Worm (Caenorhabditis elegans) whole organism, L2 larva: Measurements from ENCODE around the gene F32A5.4.
A peak's percentile ranks its signal among the peaks of the same experiment; 100 is the strongest.

Source experiments
- C34F6.9 ChIP-seq: fragments of 150-350 bp; optimal IDR thresholded peaks from 2 replicates; lab custom pipeline; 2014; ENCODE audit warnings: missing biosample characterization, missing genetic modification characterization
- F13H6.1 ChIP-seq: sonication (generic microtip); optimal IDR thresholded peaks from 2 replicates; lab custom pipeline; 2016; ENCODE audit warnings: missing genetic modification characterization, missing compliant biosample characterization
- Y55F3AM.14 ChIP-seq: fragments of 200-800 bp; sonication (Bioruptor generic); optimal IDR thresholded peaks from 2 replicates; lab custom pipeline; 2018; ENCODE audit warnings: mild to moderate bottlenecking, missing genetic modification characterization, missing compliant biosample characterization
- ZK546.5 ChIP-seq: sonication (generic microtip); optimal IDR thresholded peaks from 2 replicates; lab custom pipeline; 2017; ENCODE audit warnings: missing biosample characterization, missing genetic modification characterization
- blmp-1 ChIP-seq: sonication (generic microtip); optimal IDR thresholded peaks from 2 replicates; lab custom pipeline; 2017; ENCODE audit warnings: missing genetic modification characterization, mild to moderate bottlenecking, missing compliant biosample characterization, antibody characterized with exemption, moderate library complexity; ENCODE audit not compliant: insufficient read depth
- crh-2 ChIP-seq: sonication (generic microtip); optimal IDR thresholded peaks from 2 replicates; lab custom pipeline; 2017; ENCODE audit warnings: missing biosample characterization, missing genetic modification characterization
- dmd-4 ChIP-seq: sonication (generic microtip); optimal IDR thresholded peaks from 2 replicates; lab custom pipeline; 2017; ENCODE audit warnings: missing biosample characterization, missing genetic modification characterization
- egl-27 ChIP-seq: sonication (generic microtip); optimal IDR thresholded peaks from 3 replicates; lab custom pipeline; 2017; ENCODE audit warnings: missing biosample characterization, missing genetic modification reagents, missing genetic modification characterization
- elt-3 ChIP-seq: sonication (generic microtip); optimal IDR thresholded peaks from 2 replicates; lab custom pipeline; 2017; ENCODE audit warnings: missing biosample characterization, missing genetic modification characterization
- fos-1 ChIP-seq: fragments of 150-350 bp; optimal IDR thresholded peaks from 2 replicates; lab custom pipeline; 2014; ENCODE audit warnings: missing biosample characterization, missing genetic modification characterization
- gmeb-1 ChIP-seq: fragments of 150-350 bp; optimal IDR thresholded peaks from 2 replicates; lab custom pipeline; 2014; ENCODE audit warnings: missing biosample characterization, missing genetic modification characterization
- lin-11 ChIP-seq: fragments of 150-350 bp; sonication (generic microtip); optimal IDR thresholded peaks from 2 replicates; lab custom pipeline; 2014; ENCODE audit warnings: missing biosample characterization, missing genetic modification characterization, inconsistent platforms, mixed read lengths
- lin-13 ChIP-seq: fragments of 150-350 bp; optimal IDR thresholded peaks from 2 replicates; lab custom pipeline; 2014; ENCODE audit warnings: missing biosample characterization, missing genetic modification reagents, missing genetic modification characterization
- lin-39 ChIP-seq: fragments of 150-350 bp; optimal IDR thresholded peaks from 2 replicates; lab custom pipeline; 2014; ENCODE audit warnings: missing biosample characterization, missing genetic modification reagents, missing genetic modification characterization
- lsy-2 ChIP-seq, 2 experiments: fragments of 150-350 bp in 1 of 2; sonication (generic microtip) in 1 of 2; optimal IDR thresholded peaks; 2 replicates each; lab custom pipeline; 2014 to 2017; ENCODE audit warnings: missing biosample characterization in 2 of 2, missing genetic modification characterization in 2 of 2
- mab-5 ChIP-seq: fragments of 150-350 bp; optimal IDR thresholded peaks from 2 replicates; lab custom pipeline; 2014; ENCODE audit warnings: missing biosample characterization, missing genetic modification characterization
- mbf-1 ChIP-seq: sonication (generic microtip); optimal IDR thresholded peaks from 2 replicates; lab custom pipeline; 2017; ENCODE audit warnings: missing biosample characterization, missing genetic modification characterization
- mdl-1 ChIP-seq, 2 experiments: fragments of 150-350 bp in 1 of 2; sonication (generic microtip) in 1 of 2; optimal IDR thresholded peaks; 2 replicates each; lab custom pipeline; 2017; ENCODE audit warnings: missing biosample characterization in 2 of 2, missing genetic modification characterization in 2 of 2
- nhr-10 ChIP-seq: sonication (generic microtip); optimal IDR thresholded peaks from 2 replicates; lab custom pipeline; 2017; ENCODE audit warnings: missing biosample characterization, missing genetic modification characterization
- nhr-11 ChIP-seq: fragments of 150-350 bp; optimal IDR thresholded peaks from 2 replicates; lab custom pipeline; 2014; ENCODE audit warnings: missing biosample characterization, missing genetic modification characterization
- nhr-12 ChIP-seq: fragments of 150-350 bp; optimal IDR thresholded peaks from 2 replicates; lab custom pipeline; 2014; ENCODE audit warnings: missing biosample characterization, missing genetic modification characterization
- nhr-129 ChIP-seq: fragments of 150-350 bp; optimal IDR thresholded peaks from 2 replicates; lab custom pipeline; 2014; ENCODE audit warnings: missing biosample characterization, missing genetic modification characterization
- nhr-21 ChIP-seq: fragments of 150-350 bp; optimal IDR thresholded peaks from 2 replicates; lab custom pipeline; 2014; ENCODE audit warnings: missing biosample characterization, missing genetic modification characterization
- nhr-23 ChIP-seq: fragments of 150-350 bp; optimal IDR thresholded peaks from 2 replicates; lab custom pipeline; 2014; ENCODE audit warnings: missing biosample characterization, missing genetic modification reagents, missing genetic modification characterization
- nhr-237 ChIP-seq: fragments of 150-350 bp; optimal IDR thresholded peaks from 2 replicates; lab custom pipeline; 2014; ENCODE audit warnings: missing biosample characterization, missing genetic modification characterization
- nhr-25 ChIP-seq: fragments of 150-350 bp; sonication (generic microtip); optimal IDR thresholded peaks from 3 replicates; lab custom pipeline; 2014; ENCODE audit warnings: missing biosample characterization, missing genetic modification characterization
- nhr-6 ChIP-seq: fragments of 150-350 bp; optimal IDR thresholded peaks from 2 replicates; lab custom pipeline; 2014; ENCODE audit warnings: missing biosample characterization, missing genetic modification characterization
- nhr-77 ChIP-seq: fragments of 150-350 bp; optimal IDR thresholded peaks from 2 replicates; lab custom pipeline; 2014; ENCODE audit warnings: missing biosample characterization, missing genetic modification characterization
- sem-4 ChIP-seq: fragments of 150-350 bp; optimal IDR thresholded peaks from 2 replicates; lab custom pipeline; 2014; ENCODE audit warnings: missing biosample characterization, missing genetic modification reagents, missing genetic modification characterization
- sma-3 ChIP-seq: sonication (generic microtip); optimal IDR thresholded peaks from 2 replicates; lab custom pipeline; 2016; ENCODE audit warnings: missing genetic modification reagents, missing genetic modification characterization, missing compliant biosample characterization
- sma-9 ChIP-seq, 2 experiments: fragments of 150-350 bp in 1 of 2; sonication (generic microtip) in 1 of 2; optimal IDR thresholded peaks; 2 replicates each; lab custom pipeline; 2014 to 2016; ENCODE audit warnings: missing genetic modification characterization in 2 of 2, mild to moderate bottlenecking in 1 of 2, missing biosample characterization in 1 of 2, missing compliant biosample characterization in 1 of 2, missing genetic modification reagents in 1 of 2, moderate library complexity in 1 of 2
- snpc-4 ChIP-seq: fragments of 150-350 bp; optimal IDR thresholded peaks from 2 replicates; lab custom pipeline; 2014; ENCODE audit warnings: missing biosample characterization, missing genetic modification characterization
- unc-39 ChIP-seq: fragments of 150-350 bp; optimal IDR thresholded peaks from 2 replicates; lab custom pipeline; 2014; ENCODE audit warnings: missing biosample characterization, missing genetic modification characterization
- unc-55 ChIP-seq: fragments of 150-350 bp; sonication (generic microtip); optimal IDR thresholded peaks from 3 replicates; lab custom pipeline; 2014; ENCODE audit warnings: missing biosample characterization, missing genetic modification reagents, missing genetic modification characterization
- unc-62 ChIP-seq: fragments of 150-350 bp; optimal IDR thresholded peaks from 2 replicates; lab custom pipeline; 2014; ENCODE audit warnings: missing biosample characterization, missing genetic modification reagents, missing genetic modification characterization
- ztf-1 ChIP-seq: fragments of 200-800 bp; sonication (Bioruptor generic); conservative IDR thresholded peaks from 2 replicates; pipeline ENCODE4 v1.3.6; 2022; ENCODE audit warnings: missing genetic modification characterization, missing compliant biosample characterization
- ztf-4 ChIP-seq: fragments of 150-350 bp; optimal IDR thresholded peaks from 2 replicates; lab custom pipeline; 2014; ENCODE audit warnings: missing biosample characterization, missing genetic modification characterization

The F32A5.4 gene

DNA sequence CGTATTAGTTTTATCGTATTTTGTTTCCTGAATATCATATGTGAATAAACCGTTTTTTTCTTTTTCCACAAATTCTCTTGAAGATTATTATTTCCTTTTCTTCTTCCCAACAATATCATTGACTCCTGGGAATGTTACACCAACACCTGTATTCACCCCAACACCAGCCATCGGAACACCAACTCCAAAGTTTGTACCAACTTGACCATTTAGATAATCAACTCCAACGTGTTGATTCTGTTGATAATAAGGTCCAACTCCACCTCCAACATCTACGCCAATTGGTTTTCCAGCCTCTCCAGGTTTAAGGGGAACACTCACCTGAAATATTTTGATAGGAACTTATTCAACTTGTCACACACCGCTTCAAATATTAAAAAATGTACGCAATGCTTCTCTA, 31.5 kb upstream of the F32A5.4 start:
- no peak for TF ChIP-seq mbf-1
- no peak for TF ChIP-seq nhr-6
- TF ChIP-seq nhr-129 (tag; lab: Kevin White, UChicago): no peak
- TF ChIP-seq gmeb-1: no peak
- peak; percentile 32 for TF ChIP-seq crh-2 (tag; lab: Kevin White, UChicago)
- TF ChIP-seq nhr-11 (tag; lab: Kevin White, UChicago): no peak
- TF ChIP-seq elt-3 (tag; lab: Kevin White, UChicago): no peak
- no peak for TF ChIP-seq unc-62 (GFP tag; lab: Kevin White, UChicago)
- no peak for TF ChIP-seq nhr-25 (tag; lab: Kevin White, UChicago)

- no peak for TF ChIP-seq ztf-1
- TF ChIP-seq nhr-6: no peak
- no peak for TF ChIP-seq lsy-2 (tag; optimal IDR thresholded peaks at IDR 0.05; lab: Kevin White, UChicago)
- no peak for TF ChIP-seq mab-5
- no peak for TF ChIP-seq lin-39
- TF ChIP-seq mdl-1 (tag; optimal IDR thresholded peaks at IDR 0.05; lab: Kevin White, UChicago): no peak
- TF ChIP-seq sem-4 (tag; lab: Kevin White, UChicago): no peak
- TF ChIP-seq nhr-11 (tag; lab: Kevin White, UChicago): no peak
- no peak for TF ChIP-seq sma-9 (GFP tag; optimal IDR thresholded peaks at IDR 0.05; lab: Kevin White, UChicago)
- no peak for TF ChIP-seq sma-9 (tag; optimal IDR thresholded peaks at IDR 0.05; lab: Kevin White, UChicago)
- TF ChIP-seq nhr-237: no peak
- TF ChIP-seq ztf-4 (tag; lab: Kevin White, UChicago): no peak
- no peak for TF ChIP-seq nhr-21
- TF ChIP-seq F13H6.1 (tag; lab: Kevin White, UChicago): no peak
- TF ChIP-seq egl-27 (tag; lab: Kevin White, UChicago): no peak
- TF ChIP-seq unc-39 (tag; lab: Kevin White, UChicago): no peak
- no peak for TF ChIP-seq nhr-10 (tag; lab: Kevin White, UChicago)
- TF ChIP-seq nhr-23 (tag; lab: Kevin White, UChicago): no peak
- TF ChIP-seq, all 48 proteins: peak for 0
Measured at ce11 chrII:7199308-7199707, 29.6 kb upstream of the F32A5.4 start, which contains the start of gene E04F6.6. Gene E04F6.6 (minus strand): TSS chrII:7199565.

ce11 chrII:7200051-7200599, 28.8 kb upstream of the F32A5.4 start, which contains the start of gene pcrg-1:
Gene pcrg-1 (plus strand): TSS chrII:7200549.
- no peak for TF ChIP-seq nhr-25 (tag; lab: Kevin White, UChicago)
- TF ChIP-seq gmeb-1: peak; percentile 72
- TF ChIP-seq snpc-4: peak; percentile 99
- TF ChIP-seq nhr-10 (tag; lab: Kevin White, UChicago): no peak
- no peak for TF ChIP-seq mbf-1
- TF ChIP-seq C34F6.9 (tag; lab: Kevin White, UChicago): peak; percentile 64
- TF ChIP-seq unc-55: peak; percentile 61
- peak; percentile 76 for TF ChIP-seq nhr-129 (tag; lab: Kevin White, UChicago)
- TF ChIP-seq nhr-12 (tag; lab: Kevin White, UChicago): no peak
- peak; percentile 8 for TF ChIP-seq nhr-77
- peak; percentile 9 for TF ChIP-seq blmp-1 (tag; lab: Kevin White, UChicago)
- peak; percentile 74 for TF ChIP-seq F13H6.1 (tag; lab: Kevin White, UChicago)
- TF ChIP-seq mab-5: peak; percentile 9
- TF ChIP-seq fos-1 (tag; lab: Kevin White, UChicago): peak; percentile 15
- TF ChIP-seq crh-2 (tag; lab: Kevin White, UChicago): peak; percentile 44
- peak in 1 of 2 experiments; percentile 8 for TF ChIP-seq mdl-1 (tag; optimal IDR thresholded peaks at IDR 0.05; lab: Kevin White, UChicago)
- TF ChIP-seq egl-27 (tag; lab: Kevin White, UChicago): peak; percentile 60
- no peak for TF ChIP-seq dmd-4
- TF ChIP-seq ZK546.5 (tag; lab: Kevin White, UChicago): no peak
- TF ChIP-seq nhr-21: peak; percentile 78
- peak; percentile 55 to 79 for TF ChIP-seq lsy-2 (tag; optimal IDR thresholded peaks at IDR 0.05; lab: Kevin White, UChicago)
- TF ChIP-seq sma-9 (GFP tag; optimal IDR thresholded peaks at IDR 0.05; lab: Kevin White, UChicago): peak; percentile 94
- no peak for TF ChIP-seq sma-9 (tag; optimal IDR thresholded peaks at IDR 0.05; lab: Kevin White, UChicago)
- peak; percentile 55 for TF ChIP-seq lin-11 (tag; lab: Kevin White, UChicago)
- TF ChIP-seq sma-3 (GFP tag; lab: Kevin White, UChicago): peak; percentile 86
- peak; percentile 75 for TF ChIP-seq ztf-4 (tag; lab: Kevin White, UChicago)
- TF ChIP-seq Y55F3AM.14 (GFP tag; lab: Kevin White, UChicago): peak; percentile 87
- peak; percentile 67 for TF ChIP-seq lin-13 (GFP tag; lab: Kevin White, UChicago)
